Fruit fly (Drosophila melanogaster) whole organism, wandering third instar larva: ENCODE results near the gene CG43155.

Source experiments
- CrebA ChIP-seq: fragments of 200-800 bp; sonication (Bioruptor generic); optimal IDR thresholded peaks from 2 replicates; lab custom pipeline; 2016; ENCODE audit warnings: missing biosample characterization, mild to moderate bottlenecking, missing genetic modification characterization, borderline replicate concordance
- Dfd ChIP-seq: fragments of >200 bp; optimal IDR thresholded peaks from 2 replicates; lab custom pipeline; 2017; ENCODE audit warnings: missing biosample characterization, missing genetic modification characterization
- psq ChIP-seq: fragments of 200-800 bp; sonication (Bioruptor generic); optimal IDR thresholded peaks from 3 replicates; lab custom pipeline; 2017; ENCODE audit warnings: missing biosample characterization, mild to moderate bottlenecking, missing genetic modification characterization, moderate library complexity

DNA sequence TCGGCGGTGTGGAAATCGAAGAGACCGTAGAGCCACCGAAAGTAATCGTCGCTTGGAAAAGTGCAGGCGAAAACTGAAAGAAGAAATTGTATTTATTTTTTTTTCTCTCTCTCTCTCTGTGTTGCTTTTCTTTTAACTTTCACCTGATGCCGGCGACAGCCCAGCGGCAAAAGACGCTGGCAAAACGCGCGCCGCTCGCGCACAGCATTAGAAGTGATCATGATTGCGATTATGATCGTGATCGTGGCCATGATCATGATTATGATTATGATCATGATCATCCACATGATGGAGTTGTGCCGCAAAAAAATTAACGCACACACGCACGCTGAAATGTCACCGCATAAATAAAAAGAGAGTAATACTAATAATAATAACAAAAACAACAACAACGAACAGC, 51.7 kb downstream of the CG43155 start:
- no peak for TF ChIP-seq Dfd (GFP tag; lab: Kevin White, UChicago)
- TF ChIP-seq psq (GFP tag; lab: Kevin White, UChicago) = no peak
- no peak for TF ChIP-seq CrebA
